Worm (Caenorhabditis elegans) whole organism, L3 larva: ENCODE data around the gene his-1.

ENCODE experiments used
- aly-2 ChIP-seq: fragments of 150-350 bp; optimal IDR thresholded peaks from 2 replicates; lab custom pipeline; 2014; ENCODE audit warnings: missing biosample characterization, missing genetic modification characterization
- ama-1 ChIP-seq: fragments of 150-350 bp; optimal IDR thresholded peaks from 2 replicates; lab custom pipeline; 2018
- ceh-82 ChIP-seq: fragments of 150-350 bp; optimal IDR thresholded peaks from 2 replicates; lab custom pipeline; 2014; ENCODE audit warnings: missing biosample characterization, missing genetic modification characterization
- ceh-9 ChIP-seq: sonication (generic microtip); optimal IDR thresholded peaks from 2 replicates; lab custom pipeline; 2018; ENCODE audit warnings: missing biosample characterization, missing genetic modification characterization
- daf-12 ChIP-seq: fragments of 150-350 bp; optimal IDR thresholded peaks from 2 replicates; lab custom pipeline; 2014; ENCODE audit warnings: missing biosample characterization, missing genetic modification reagents, missing genetic modification characterization
- egl-5 ChIP-seq: fragments of 150-350 bp; optimal IDR thresholded peaks from 2 replicates; lab custom pipeline; 2017; ENCODE audit warnings: missing biosample characterization, missing genetic modification reagents, missing genetic modification characterization, inconsistent platforms
- hmg-11 ChIP-seq: sonication (generic microtip); optimal IDR thresholded peaks from 2 replicates; lab custom pipeline; 2016; ENCODE audit warnings: missing genetic modification characterization, missing compliant biosample characterization
- lin-15B ChIP-seq: fragments of 150-350 bp; optimal IDR thresholded peaks from 2 replicates; lab custom pipeline; 2014; ENCODE audit warnings: missing biosample characterization, missing genetic modification characterization
- nhr-11 ChIP-seq: fragments of 150-350 bp; optimal IDR thresholded peaks from 2 replicates; lab custom pipeline; 2014; ENCODE audit warnings: missing biosample characterization, missing genetic modification characterization
- nhr-237 ChIP-seq: fragments of 150-350 bp; optimal IDR thresholded peaks from 2 replicates; lab custom pipeline; 2014; ENCODE audit warnings: missing biosample characterization, missing genetic modification characterization
- nhr-25 ChIP-seq: sonication (generic microtip); optimal IDR thresholded peaks from 2 replicates; lab custom pipeline; 2017; ENCODE audit warnings: missing biosample characterization, missing genetic modification characterization
- nhr-43 ChIP-seq: sonication (generic microtip); optimal IDR thresholded peaks from 2 replicates; lab custom pipeline; 2016; ENCODE audit warnings: mild to moderate bottlenecking, missing genetic modification characterization, missing compliant biosample characterization; ENCODE audit not compliant: poor library complexity, severe bottlenecking
- nhr-77 ChIP-seq: fragments of 150-350 bp; optimal IDR thresholded peaks from 2 replicates; lab custom pipeline; 2014; ENCODE audit warnings: missing biosample characterization, missing genetic modification characterization
- pqm-1 ChIP-seq: fragments of 150-350 bp; optimal IDR thresholded peaks from 2 replicates; lab custom pipeline; 2017; ENCODE audit warnings: missing biosample characterization, missing genetic modification characterization, inconsistent platforms
- sea-2 ChIP-seq: fragments of 150-350 bp; sonication (generic microtip); optimal IDR thresholded peaks from 4 replicates; lab custom pipeline; 2014; ENCODE audit warnings: missing biosample characterization, missing genetic modification reagents, missing genetic modification characterization
- snpc-4 ChIP-seq: fragments of 150-350 bp; optimal IDR thresholded peaks from 2 replicates; lab custom pipeline; 2014; ENCODE audit warnings: missing biosample characterization, missing genetic modification characterization
- tbx-2 ChIP-seq: sonication (generic microtip); optimal IDR thresholded peaks from 2 replicates; lab custom pipeline; 2016; ENCODE audit warnings: mild to moderate bottlenecking, missing genetic modification characterization, missing compliant biosample characterization
- zag-1 ChIP-seq: fragments of 150-350 bp; optimal IDR thresholded peaks from 2 replicates; lab custom pipeline; 2014; ENCODE audit warnings: missing biosample characterization, missing genetic modification characterization
- ztf-11 ChIP-seq: fragments of 150-350 bp; optimal IDR thresholded peaks from 2 replicates; lab custom pipeline; 2014; ENCODE audit warnings: missing biosample characterization, missing genetic modification characterization
- ztf-4 ChIP-seq: fragments of 150-350 bp; optimal IDR thresholded peaks from 2 replicates; lab custom pipeline; 2014; ENCODE audit warnings: missing biosample characterization, missing genetic modification characterization

his-1 gene

ce11 chrV:16090685-16091084 is 48.4 kb downstream of the his-1 start, which contains the start of gene F22B8.3:
Gene F22B8.3, plus strand, starts transcription at chrV:16090985.
- TF ChIP-seq snpc-4 (tag; lab: Kevin White, UChicago) (no peak), hmg-11 (no peak), ama-1 (lab: Kevin White, UChicago) (no peak), zag-1 (tag; lab: Kevin White, UChicago) (no peak), ceh-82 (tag; lab: Kevin White, UChicago) (no peak), nhr-237 (tag; lab: Kevin White, UChicago) (no peak), nhr-43 (tag; lab: Kevin White, UChicago) (no peak), egl-5 (tag; lab: Kevin White, UChicago) (no peak), pqm-1 (no peak), lin-15B (tag; lab: Kevin White, UChicago) (no peak), daf-12 (tag; lab: Kevin White, UChicago) (no peak), ceh-9 (tag; lab: Kevin White, UChicago) (no peak), nhr-77 (tag; lab: Kevin White, UChicago) (no peak), tbx-2 (no peak), nhr-25 (tag; lab: Kevin White, UChicago) (no peak), aly-2 (tag; lab: Kevin White, UChicago) (no peak), sea-2 (GFP tag; lab: Kevin White, UChicago) (no peak), ztf-4 (no peak), ztf-11 (tag; lab: Kevin White, UChicago) (no peak), nhr-11 (tag; lab: Kevin White, UChicago) (no peak)
